Worm (Caenorhabditis elegans) whole organism, L4/young adult: Measurements from ENCODE around the gene Y73B6BL.14.

Source experiments
- W03F9.2 ChIP-seq: fragments of 150-350 bp; optimal IDR thresholded peaks from 2 replicates; lab custom pipeline; 2014; ENCODE audit warnings: missing biosample characterization, missing genetic modification characterization
- dao-5 ChIP-seq: sonication (generic microtip); optimal IDR thresholded peaks from 2 replicates; lab custom pipeline; 2016; ENCODE audit warnings: missing genotype, missing genetic modification characterization, moderate library complexity, missing compliant biosample characterization
- him-1 ChIP-seq: sonication (generic microtip); optimal IDR thresholded peaks from 2 replicates; lab custom pipeline; 2016; ENCODE audit warnings: missing genotype, missing genetic modification reagents, missing genetic modification characterization, missing compliant biosample characterization

DNA sequence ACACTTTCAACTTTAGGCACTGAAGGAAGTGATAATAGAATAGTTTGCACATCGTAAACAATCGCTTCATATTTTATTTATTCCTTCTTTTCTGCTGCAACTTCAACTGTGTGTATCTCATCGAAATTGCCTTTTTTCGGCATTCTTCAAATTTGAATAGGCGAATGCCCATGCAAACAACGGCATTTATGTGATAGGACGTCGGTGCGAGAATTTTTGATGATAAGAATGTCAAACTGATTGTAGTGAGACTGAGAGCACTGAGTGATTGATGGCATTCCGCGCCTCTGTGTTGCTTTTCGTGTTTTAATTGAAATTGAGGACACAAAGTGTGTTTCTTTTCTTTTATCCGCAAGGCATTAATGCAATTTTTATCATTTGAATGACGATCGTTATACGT lies 12.0 kb downstream of the Y73B6BL.14 start:
- TF ChIP-seq dao-5 (tag; lab: Kevin White, UChicago), result no peak
- TF ChIP-seq him-1 (tag; lab: Kevin White, UChicago), result no peak
- peak; percentile 21 for TF ChIP-seq W03F9.2 (tag; lab: Kevin White, UChicago)
